Fruit fly (Drosophila melanogaster): ENCODE results near the gene slgA.

Gene slgA

DNA sequence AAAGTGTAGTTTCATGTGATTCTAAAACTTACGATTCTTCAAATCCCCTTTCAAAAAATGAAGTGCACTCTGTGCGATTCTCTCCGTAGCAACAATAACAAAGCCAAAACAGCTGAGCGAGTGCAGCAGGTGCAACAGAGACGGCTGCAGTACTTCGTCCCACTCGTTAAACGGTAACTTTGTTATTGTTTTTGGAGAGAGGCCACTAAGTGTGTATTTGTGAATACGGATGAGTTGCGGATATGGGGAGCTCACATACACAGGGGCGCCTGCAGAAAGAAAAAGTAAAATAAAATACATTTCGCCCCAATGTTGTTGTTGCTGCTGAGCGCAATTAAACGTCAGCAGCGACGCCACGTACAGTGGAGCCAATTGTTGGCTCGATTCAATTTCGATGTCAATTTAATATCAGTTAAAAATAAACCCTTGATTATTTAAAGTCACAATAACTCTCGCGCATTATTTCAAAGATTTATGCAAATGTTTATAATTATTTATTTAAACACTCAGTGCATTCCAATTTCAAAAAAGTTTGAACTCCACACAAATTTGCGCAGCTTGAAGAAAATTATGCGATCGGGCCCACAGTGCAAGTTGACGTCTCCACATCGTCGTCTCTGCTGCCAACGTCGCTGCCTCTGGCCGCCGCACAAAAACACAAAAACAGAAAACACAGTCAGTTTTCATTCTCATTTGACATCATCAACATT, 6.3 kb upstream of the slgA start (continued):
- TF ChIP-seq gem (tag; optimal IDR thresholded peaks at IDR 0.05) (peak; percentile 99), CG18764 (GFP tag; optimal IDR thresholded peaks at IDR 0.05) (peak; percentile 93), CG6813 (GFP tag; optimal IDR thresholded peaks at IDR 0.05) (peak; percentile 98), ATbp (GFP tag; optimal IDR thresholded peaks at IDR 0.05) (peak; percentile 98), ab (GFP tag; optimal IDR thresholded peaks at IDR 0.05) (peak; percentile 71), CG18262 (tag; optimal IDR thresholded peaks at IDR 0.05) (peak; percentile 96), CG17328 (GFP tag; IDR thresholded peaks at IDR 0.05) (peak; percentile 93), Hmx (GFP tag; optimal IDR thresholded peaks at IDR 0.05) (peak; percentile 87), en (GFP tag; optimal IDR thresholded peaks at IDR 0.05) (peak; percentile 92), CG14860 (GFP tag; IDR thresholded peaks at IDR 0.05; ENCODE audit: partially characterized antibody) (0 out of 3 replicates have a peak, but pooled peaks have one; percentile 24), nmo (GFP tag; optimal IDR thresholded peaks at IDR 0.05) (peak; percentile 99), Max (GFP tag; optimal IDR thresholded peaks at IDR 0.05) (peak; percentile 97), caup (GFP tag; optimal IDR thresholded peaks at IDR 0.05; ENCODE audit: severe bottlenecking) (peak; percentile 98), CG9727 (GFP tag; optimal IDR thresholded peaks at IDR 0.05) (peak; percentile 98), HHEX (GFP tag; optimal IDR thresholded peaks at IDR 0.05) (peak; percentile 98), CG18599 (GFP tag; optimal IDR thresholded peaks at IDR 0.05) (peak; percentile 99), Opbp (GFP tag; IDR thresholded peaks at IDR 0.05; ENCODE audit: partially characterized antibody) (no peak), Meics (GFP tag; optimal IDR thresholded peaks at IDR 0.05) (peak; percentile 98), Blimp-1 (GFP tag; optimal IDR thresholded peaks at IDR 0.05) (peak; percentile 96), CG18476 (GFP tag; optimal IDR thresholded peaks at IDR 0.05) (peak; percentile 97), vfl (GFP tag; optimal IDR thresholded peaks at IDR 0.05) (peak; percentile 97), ken (GFP tag; IDR thresholded peaks at IDR 0.05) (peak; percentile 94), Dip2 (GFP tag; IDR thresholded peaks at IDR 0.05) (peak; percentile 71), zen (tag; optimal IDR thresholded peaks at IDR 0.05) (peak; percentile 90), CG13287 (GFP tag; IDR thresholded peaks at IDR 0.05; ENCODE audit: partially characterized antibody) (no peak), slou (GFP tag; optimal IDR thresholded peaks at IDR 0.05) (peak; percentile 95), unc-4 (GFP tag; IDR thresholded peaks at IDR 0.05; ENCODE audit: partially characterized antibody) (no peak), Optix (GFP tag; IDR thresholded peaks at IDR 0.05) (peak; percentile 95), disco-r (GFP tag; optimal IDR thresholded peaks at IDR 0.05) (peak; percentile 94), D19B (GFP tag; optimal IDR thresholded peaks at IDR 0.05) (peak; percentile 91), Ssrp (tag; optimal IDR thresholded peaks at IDR 0.05) (peak; percentile 98), Trl (optimal IDR thresholded peaks at IDR 0.05) (peak in 1 of 2 experiments; percentile 9), Trl (GFP tag; optimal IDR thresholded peaks at IDR 0.05) (peak; percentile 94), rib (GFP tag; IDR thresholded peaks at IDR 0.05) (peak; percentile 97), CG6254 (GFP tag; optimal IDR thresholded peaks at IDR 0.05) (peak; percentile 94), CG10366 (GFP tag; IDR thresholded peaks at IDR 0.05) (peak; percentile 95), slbo (GFP tag; IDR thresholded peaks at IDR 0.05) (peak; percentile 97), klu (GFP tag; IDR thresholded peaks at IDR 0.05) (peak; percentile 94), pita (GFP tag; optimal IDR thresholded peaks at IDR 0.05) (no peak), CG14710 (tag; optimal IDR thresholded peaks at IDR 0.05) (peak; percentile 95), chm (GFP tag; IDR thresholded peaks at IDR 0.05) (peak; percentile 95), CrebB (tag; optimal IDR thresholded peaks at IDR 0.05) (peak; percentile 97), CG2875 (GFP tag; optimal IDR thresholded peaks at IDR 0.05) (peak; percentile 96), phol (tag; optimal IDR thresholded peaks at IDR 0.05) (peak; percentile 97), bcd (GFP tag; optimal IDR thresholded peaks at IDR 0.05) (peak; percentile 99), sob (GFP tag; IDR thresholded peaks at IDR 0.05) (peak; percentile 97), hkb (optimal IDR thresholded peaks at IDR 0.05) (no peak), hkb (GFP tag; IDR thresholded peaks at IDR 0.05) (peak; percentile 98), CG9932 (GFP tag; IDR thresholded peaks at IDR 0.05) (peak; percentile 97)

All from whole organism, embryonic.